Fruit fly (Drosophila melanogaster) whole organism, wandering third instar larva: ENCODE data around the gene CG32638.

Experiments
- Abd-B ChIP-seq: fragments of >200 bp; optimal IDR thresholded peaks from 2 replicates; lab custom pipeline; 2017; ENCODE audit warnings: missing biosample characterization, missing genetic modification characterization
- Hr78 ChIP-seq: fragments of >200 bp; optimal IDR thresholded peaks from 2 replicates; lab custom pipeline; 2017; ENCODE audit warnings: missing biosample characterization, missing genetic modification characterization
- Jra ChIP-seq: sonication (Bioruptor generic); optimal IDR thresholded peaks from 2 replicates; lab custom pipeline; 2016; ENCODE audit warnings: missing biosample characterization, missing genetic modification characterization
- Mio ChIP-seq: sonication (Bioruptor generic); optimal IDR thresholded peaks from 2 replicates; lab custom pipeline; 2016; ENCODE audit warnings: missing biosample characterization, missing genetic modification characterization
- Myc ChIP-seq: fragments of >200 bp; optimal IDR thresholded peaks from 2 replicates; lab custom pipeline; 2017
- Rel ChIP-seq, 2 experiments: fragments of 200-800 bp; sonication (Bioruptor generic) in 1 of 2; optimal IDR thresholded peaks; 2 replicates in 1 of 2; 3 replicates in 1 of 2; lab custom pipeline; 2016 to 2019; ENCODE audit warnings: mild to moderate bottlenecking in 2 of 2, missing biosample characterization in 2 of 2, missing genetic modification characterization in 2 of 2, moderate library complexity in 1 of 2
- ey ChIP-seq: fragments of 200-800 bp; sonication (Bioruptor generic); optimal IDR thresholded peaks from 2 replicates; lab custom pipeline; 2016; ENCODE audit warnings: missing biosample characterization, missing genetic modification characterization
- foxo ChIP-seq, 2 experiments: fragments of 200-800 bp; sonication (Bioruptor generic); optimal IDR thresholded peaks; 2 replicates in 1 of 2; 3 replicates in 1 of 2; lab custom pipeline; 2016 to 2017; ENCODE audit warnings: missing biosample characterization in 2 of 2, missing genetic modification characterization in 2 of 2
- pan ChIP-seq: fragments of >200 bp; optimal IDR thresholded peaks from 2 replicates; lab custom pipeline; 2017
- sv ChIP-seq: fragments of 200-800 bp; sonication (Bioruptor generic); optimal IDR thresholded peaks from 3 replicates; lab custom pipeline; 2016; ENCODE audit warnings: missing biosample characterization, missing genetic modification characterization
- usp ChIP-seq: fragments of >200 bp; optimal IDR thresholded peaks from 2 replicates; lab custom pipeline; 2017; ENCODE audit warnings: missing biosample characterization, missing genetic modification characterization

DNA sequence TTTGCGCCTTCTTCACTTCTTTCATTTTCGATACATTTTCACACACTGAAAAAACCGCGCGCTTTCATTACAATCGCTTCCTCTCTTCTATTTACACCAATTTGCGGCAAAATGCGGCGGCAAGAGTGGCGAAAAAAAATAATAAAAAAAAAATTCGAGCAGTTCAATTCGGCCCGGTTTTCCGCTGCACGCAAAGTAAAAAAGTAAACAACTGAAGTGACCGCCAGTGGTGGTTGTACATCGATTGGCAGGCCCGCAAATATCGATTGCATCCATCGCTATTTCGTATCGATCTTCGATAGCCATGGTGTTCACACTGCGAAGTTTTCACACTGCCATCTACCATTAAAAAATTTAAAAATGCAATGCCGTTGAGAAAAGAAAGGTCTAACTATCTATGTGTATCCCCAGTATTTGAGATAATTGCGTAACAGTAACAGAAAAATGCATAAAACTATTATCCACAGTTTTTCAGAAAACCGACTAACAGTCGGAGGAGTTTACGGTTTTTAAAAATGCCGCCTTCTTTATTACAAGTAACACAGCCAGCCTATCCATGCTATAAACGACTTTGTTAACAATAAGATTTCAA is 16.3 kb downstream of the CG32638 start, which contains the start of gene Chpf:
- TF ChIP-seq ey (peak; percentile 8), foxo (GFP tag; optimal IDR thresholded peaks at IDR 0.05; lab: Kevin White, UChicago) (no peak), Abd-B (GFP tag; lab: Kevin White, UChicago) (no peak), Jra (GFP tag; lab: Kevin White, UChicago) (no peak), sv (GFP tag; lab: Kevin White, UChicago) (no peak), Hr78 (GFP tag; lab: Kevin White, UChicago) (no peak), Rel (GFP tag; optimal IDR thresholded peaks at IDR 0.05; lab: Kevin White, UChicago) (no peak), Rel (tag; optimal IDR thresholded peaks at IDR 0.05; lab: Kevin White, UChicago) (no peak), usp (GFP tag; lab: Kevin White, UChicago) (no peak), Myc (lab: Kevin White, UChicago) (no peak), pan (lab: Kevin White, UChicago) (no peak), Mio (GFP tag; lab: Kevin White, UChicago) (no peak)
